2 fruit fly cellular contexts compared by ENCODE assay signal in the genomic region with DNA sequence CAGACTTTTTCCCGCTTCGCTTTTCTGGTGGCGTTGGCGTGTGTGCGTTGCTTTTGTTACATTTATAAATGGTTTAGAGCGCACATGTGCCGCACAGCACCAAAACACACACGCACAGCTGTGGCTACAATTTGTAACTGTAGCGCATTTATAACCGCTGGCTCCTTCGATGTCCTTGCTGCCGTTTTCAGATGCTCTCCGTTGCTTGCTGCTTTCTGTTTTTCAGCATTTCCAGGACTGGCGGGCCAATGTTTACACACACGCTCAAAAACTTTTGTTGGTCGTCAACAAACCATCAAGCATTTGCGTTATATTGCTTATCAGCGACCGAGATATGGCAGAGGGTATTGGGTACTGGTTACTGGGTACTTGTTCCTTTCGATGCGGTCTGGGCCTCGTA.
TF ChIP-seq lines count a peak whose summit lies in the region.

No protein-coding gene starts in this region.

- TF ChIP-seq CTCF in whole organism, embryonic (GFP tag; optimal IDR thresholded peaks at IDR 0.05; lab: Kevin White, UChicago) = no peak

TF ChIP-seq in whole organism, embryonic, 481 proteins besides CTCF, POLR2A, EP300 and RAD21:
- TF ChIP-seq Rfx (GFP tag; IDR thresholded peaks at IDR 0.05; lab: Robert Waterston, UW) = no peak
- peak; percentile 31 for TF ChIP-seq CG18599 (GFP tag; optimal IDR thresholded peaks at IDR 0.05; lab: Kevin White, UChicago)
- no peak for TF ChIP-seq dmrt99B (tag; optimal IDR thresholded peaks at IDR 0.05; lab: Kevin White, UChicago)
- TF ChIP-seq CrebB (tag; optimal IDR thresholded peaks at IDR 0.05; lab: Kevin White, UChicago) = no peak
- peak; percentile 58 for TF ChIP-seq Med (GFP tag; lab: Kevin White, UChicago)
- no peak for TF ChIP-seq nom (GFP tag; optimal IDR thresholded peaks at IDR 0.05; lab: Kevin White, UChicago)
- no peak for TF ChIP-seq HLHmδ (GFP tag; optimal IDR thresholded peaks at IDR 0.05; lab: Kevin White, UChicago)
- TF ChIP-seq Scr (GFP tag; IDR thresholded peaks at IDR 0.05; lab: Robert Waterston, UW; ENCODE audit: partially characterized antibody) = 0 out of 2 replicates have a peak, but pooled peaks have one; percentile 10
- 0 out of 2 replicates have a peak, but pooled peaks have one; percentile 34 for TF ChIP-seq CG4360 (GFP tag; IDR thresholded peaks at IDR 0.05; lab: Robert Waterston, UW)
- TF ChIP-seq CG2116 (GFP tag; optimal IDR thresholded peaks at IDR 0.05; lab: Kevin White, UChicago) = peak; percentile 0
- no peak for TF ChIP-seq Hr51 (GFP tag; optimal IDR thresholded peaks at IDR 0.05; lab: Kevin White, UChicago)
- TF ChIP-seq dmrt11E (tag; optimal IDR thresholded peaks at IDR 0.05; lab: Kevin White, UChicago) = peak; percentile 11
- TF ChIP-seq CG1603 (tag; optimal IDR thresholded peaks at IDR 0.05; lab: Kevin White, UChicago) = peak; percentile 12
- no peak for TF ChIP-seq CG13123 (GFP tag; optimal IDR thresholded peaks at IDR 0.05; lab: Kevin White, UChicago)
- TF ChIP-seq ac (GFP tag; optimal IDR thresholded peaks at IDR 0.05; lab: Kevin White, UChicago) = peak; percentile 7
- no peak for TF ChIP-seq CG18262 (tag; optimal IDR thresholded peaks at IDR 0.05; lab: Kevin White, UChicago)
- TF ChIP-seq CG14710 (tag; optimal IDR thresholded peaks at IDR 0.05; lab: Kevin White, UChicago) = peak; percentile 26
- TF ChIP-seq Trl (optimal IDR thresholded peaks at IDR 0.05; lab: Kevin White, UChicago) = no peak
- TF ChIP-seq Trl (GFP tag; optimal IDR thresholded peaks at IDR 0.05; lab: Kevin White, UChicago) = no peak
- TF ChIP-seq CG8478 (optimal IDR thresholded peaks at IDR 0.05; lab: Kevin White, UChicago) = no peak
- TF ChIP-seq bsh (GFP tag; optimal IDR thresholded peaks at IDR 0.05; lab: Kevin White, UChicago) = no peak
- no peak for TF ChIP-seq CG14965 (GFP tag; optimal IDR thresholded peaks at IDR 0.05; lab: Kevin White, UChicago; ENCODE audit: borderline replicate concordance)
- no peak for TF ChIP-seq so (GFP tag; IDR thresholded peaks at IDR 0.05; lab: Robert Waterston, UW)
- TF ChIP-seq CG9727 (GFP tag; optimal IDR thresholded peaks at IDR 0.05; lab: Kevin White, UChicago) = peak; percentile 7
- TF ChIP-seq Xrp1 (GFP tag; IDR thresholded peaks at IDR 0.05; lab: Robert Waterston, UW) = peak; percentile 31; the same call in 1 of the 2 replicates
- TF ChIP-seq fd102C (GFP tag; optimal IDR thresholded peaks at IDR 0.05; lab: Kevin White, UChicago) = peak; percentile 4
- TF ChIP-seq twi (tag; optimal IDR thresholded peaks at IDR 0.05; lab: Kevin White, UChicago) = peak; percentile 81
- peak; percentile 8 for TF ChIP-seq CG15479 (GFP tag; optimal IDR thresholded peaks at IDR 0.05; lab: Kevin White, UChicago)
- no peak for TF ChIP-seq cato (GFP tag; optimal IDR thresholded peaks at IDR 0.05; lab: Kevin White, UChicago; ENCODE audit: borderline replicate concordance)
- TF ChIP-seq fd96Cb (tag; optimal IDR thresholded peaks at IDR 0.05; lab: Kevin White, UChicago) = no peak
- peak; percentile 39 for TF ChIP-seq CG15696 (tag; optimal IDR thresholded peaks at IDR 0.05; lab: Kevin White, UChicago)
- TF ChIP-seq tll (GFP tag; optimal IDR thresholded peaks at IDR 0.05; lab: Kevin White, UChicago) = peak in 1 of 2 experiments; percentile 27
- peak; percentile 0 for TF ChIP-seq zen (tag; optimal IDR thresholded peaks at IDR 0.05; lab: Kevin White, UChicago)

TF ChIP-seq in whole organism, prepupa, 60 proteins besides CTCF, POLR2A, EP300 and RAD21:
- no peak for TF ChIP-seq OdsH (GFP tag; optimal IDR thresholded peaks at IDR 0.05; lab: Kevin White, UChicago)
- TF ChIP-seq fkh (GFP tag; optimal IDR thresholded peaks at IDR 0.05; lab: Kevin White, UChicago) = peak; percentile 77
TF ChIP-seq in whole organism, prepupa: peak in this region for 1.
